Fruit fly (Drosophila melanogaster) whole organism, embryonic: ENCODE results near the gene Awh.

ENCODE experiments used
- Adf1 ChIP-seq: fragments of 200-800 bp; sonication (Bioruptor generic); IDR thresholded peaks from 2 replicates; pipeline ENCODE4 v1.3.6; 2022; ENCODE audit warnings: missing biosample characterization, missing genetic modification characterization
- Asciz ChIP-seq: fragments of 200-800 bp; sonication (Bioruptor generic); optimal IDR thresholded peaks from 2 replicates; lab custom pipeline; 2017; ENCODE audit warnings: missing biosample characterization, mild to moderate bottlenecking, missing genetic modification characterization, missing genetic modification reagents
- Atf6 ChIP-seq: fragments of 200-800 bp; sonication (Bioruptor generic); IDR thresholded peaks from 2 replicates; pipeline ENCODE4 v1.3.6; 2022; ENCODE audit warnings: missing biosample characterization, missing genetic modification characterization
- BEAF-32 ChIP-seq: fragments of 200-800 bp; sonication (Bioruptor generic); optimal IDR thresholded peaks from 3 replicates; lab custom pipeline; 2017; ENCODE audit warnings: missing biosample characterization, missing genetic modification characterization, mild to moderate bottlenecking, moderate library complexity, missing genetic modification reagents
- CG1024 ChIP-seq: fragments of 200-800 bp; sonication (Bioruptor generic); IDR thresholded peaks from 2 replicates; pipeline ENCODE4 v1.3.6; 2022; ENCODE audit warnings: missing biosample characterization, missing genetic modification characterization
- CG10462 ChIP-seq: fragments of 200-800 bp; sonication (Bioruptor generic); optimal IDR thresholded peaks from 2 replicates; lab custom pipeline; 2016; ENCODE audit warnings: missing biosample characterization, missing genetic modification characterization
- CG11695 ChIP-seq: fragments of 200-800 bp; sonication (Bioruptor generic); IDR thresholded peaks from 3 replicates; pipeline ENCODE4 v1.3.6; 2022; ENCODE audit warnings: missing biosample characterization, missing genetic modification characterization
- CG12744 ChIP-seq: fragments of 200-800 bp; sonication (Bioruptor generic); optimal IDR thresholded peaks from 2 replicates; lab custom pipeline; 2016; ENCODE audit warnings: missing biosample characterization, missing genetic modification characterization
- CG13894 ChIP-seq: fragments of 200-800 bp; sonication (Bioruptor generic); optimal IDR thresholded peaks from 3 replicates; lab custom pipeline; 2018; ENCODE audit warnings: missing biosample characterization, mild to moderate bottlenecking, missing genetic modification characterization, moderate library complexity
- CG14710 ChIP-seq: fragments of 200-800 bp; sonication (Bioruptor generic); optimal IDR thresholded peaks from 3 replicates; lab custom pipeline; 2019; ENCODE audit warnings: missing biosample characterization, mild to moderate bottlenecking, missing genetic modification characterization, moderate library complexity
- CG30020 ChIP-seq: fragments of 200-800 bp; optimal IDR thresholded peaks from 2 replicates; lab custom pipeline; 2019; ENCODE audit warnings: missing biosample characterization, mild to moderate bottlenecking, missing genetic modification characterization, moderate library complexity
- CG30431 ChIP-seq: fragments of 200-800 bp; sonication (Bioruptor generic); optimal IDR thresholded peaks from 2 replicates; lab custom pipeline; 2017; ENCODE audit warnings: missing biosample characterization, missing genetic modification characterization
- CG31441 ChIP-seq: fragments of 200-800 bp; sonication (Bioruptor generic); IDR thresholded peaks from 2 replicates; pipeline ENCODE4 v1.3.6; 2022; ENCODE audit warnings: missing biosample characterization, missing genetic modification characterization
- CG34376 ChIP-seq: fragments of 200-800 bp; sonication (Bioruptor generic); optimal IDR thresholded peaks from 2 replicates; lab custom pipeline; 2018; ENCODE audit warnings: missing biosample characterization, mild to moderate bottlenecking, missing genetic modification characterization
- CG3847 ChIP-seq: fragments of 200-800 bp; sonication (Bioruptor generic); IDR thresholded peaks from 2 replicates; pipeline ENCODE4 v1.3.6; 2022; ENCODE audit warnings: missing biosample characterization, missing genetic modification characterization
- CG4282 ChIP-seq: fragments of 200-800 bp; sonication (Bioruptor generic); optimal IDR thresholded peaks from 2 replicates; lab custom pipeline; 2016; ENCODE audit warnings: missing biosample characterization, missing genetic modification characterization
- CG4404 ChIP-seq: fragments of 200-800 bp; sonication (Bioruptor generic); IDR thresholded peaks from 2 replicates; pipeline ENCODE4 v1.3.6; 2022; ENCODE audit warnings: missing biosample characterization, missing genetic modification characterization
- CG7745 ChIP-seq: fragments of 200-800 bp; sonication (Bioruptor generic); optimal IDR thresholded peaks from 2 replicates; lab custom pipeline; 2018; ENCODE audit warnings: missing biosample characterization, mild to moderate bottlenecking, missing genetic modification characterization, moderate library complexity
- CG9932 ChIP-seq: fragments of 200-800 bp; sonication (Bioruptor generic); IDR thresholded peaks from 2 replicates; pipeline ENCODE4 v1.3.6; 2022; ENCODE audit warnings: missing biosample characterization, missing genetic modification characterization
- Camta ChIP-seq: fragments of 200-800 bp; sonication (Bioruptor generic); optimal IDR thresholded peaks from 2 replicates; lab custom pipeline; 2016; ENCODE audit warnings: missing biosample characterization, missing genetic modification characterization
- Dip2 ChIP-seq: fragments of 200-800 bp; sonication (Bioruptor generic); IDR thresholded peaks from 2 replicates; pipeline ENCODE4 v1.3.6; 2022; ENCODE audit warnings: missing biosample characterization, missing genetic modification characterization
- E2f1 ChIP-seq: fragments of 200-800 bp; sonication (Bioruptor generic); IDR thresholded peaks from 2 replicates; pipeline ENCODE4 v1.3.6; 2022; ENCODE audit warnings: missing biosample characterization, missing genetic modification characterization
- Ets97D ChIP-seq: fragments of 200-800 bp; sonication (Bioruptor generic); optimal IDR thresholded peaks from 3 replicates; lab custom pipeline; 2016; ENCODE audit warnings: missing biosample characterization, missing genetic modification characterization
- GATAe ChIP-seq: fragments of 200-800 bp; sonication (Bioruptor generic); conservative IDR thresholded peaks from 2 replicates; pipeline ENCODE4 v1.3.6; 2022; ENCODE audit warnings: missing biosample characterization, missing genetic modification characterization
- H15 ChIP-seq: fragments of 200-800 bp; sonication (Bioruptor generic); IDR thresholded peaks from 3 replicates; pipeline ENCODE4 v1.3.6; 2022; ENCODE audit warnings: missing biosample characterization, missing genetic modification characterization
- HLH4C ChIP-seq: fragments of 200-800 bp; sonication (Bioruptor generic); IDR thresholded peaks from 3 replicates; pipeline ENCODE4 v1.3.6; 2022; ENCODE audit warnings: missing biosample characterization, missing genetic modification characterization; ENCODE audit not compliant: partially characterized antibody
- MESR4 ChIP-seq: fragments of 200-800 bp; sonication (Bioruptor generic); optimal IDR thresholded peaks from 2 replicates; lab custom pipeline; 2018; ENCODE audit warnings: missing biosample characterization, mild to moderate bottlenecking, missing genetic modification characterization, moderate library complexity
- Mes4 ChIP-seq: fragments of 200-800 bp; sonication (Bioruptor generic); optimal IDR thresholded peaks from 2 replicates; lab custom pipeline; 2016; ENCODE audit warnings: missing biosample characterization, missing genetic modification characterization
- NC2α ChIP-seq: fragments of 200-800 bp; sonication (Bioruptor generic); optimal IDR thresholded peaks from 2 replicates; lab custom pipeline; 2016; ENCODE audit warnings: missing biosample characterization, missing genetic modification characterization
- NfI ChIP-seq: fragments of 200-800 bp; sonication (Bioruptor generic); optimal IDR thresholded peaks from 3 replicates; lab custom pipeline; 2018; ENCODE audit warnings: missing biosample characterization, mild to moderate bottlenecking, missing genetic modification characterization, moderate library complexity
- Oli ChIP-seq: fragments of 200-800 bp; sonication (Bioruptor generic); optimal IDR thresholded peaks from 2 replicates; lab custom pipeline; 2018; ENCODE audit warnings: missing biosample characterization, mild to moderate bottlenecking, missing genetic modification characterization, moderate library complexity
- PHDP ChIP-seq: fragments of 200-800 bp; sonication (Bioruptor generic); optimal IDR thresholded peaks from 3 replicates; lab custom pipeline; 2018; ENCODE audit warnings: missing biosample characterization, mild to moderate bottlenecking, missing genetic modification characterization, moderate library complexity
- Scr ChIP-seq: fragments of 200-800 bp; sonication (Bioruptor generic); IDR thresholded peaks from 2 replicates; pipeline ENCODE4 v1.3.6; 2022; ENCODE audit warnings: missing biosample characterization, missing genetic modification characterization; ENCODE audit not compliant: partially characterized antibody
- Stat92E ChIP-seq, 3 experiments: fragments of >200 bp in 2 of 3; fragments of 200-800 bp in 1 of 3; sonication (Bioruptor generic) in 1 of 3; optimal IDR thresholded peaks; 2 replicates each; lab custom pipeline; 2017 to 2019; ENCODE audit warnings: missing biosample characterization in 3 of 3, missing genetic modification characterization in 3 of 3, mild to moderate bottlenecking in 1 of 3, moderate library complexity in 1 of 3
- ash1 ChIP-seq: fragments of 200-800 bp; sonication (Bioruptor generic); optimal IDR thresholded peaks from 2 replicates; lab custom pipeline; 2018; ENCODE audit warnings: missing biosample characterization, mild to moderate bottlenecking, missing genetic modification characterization
- btn ChIP-seq: fragments of 200-800 bp; sonication (Bioruptor generic); optimal IDR thresholded peaks from 2 replicates; lab custom pipeline; 2016; ENCODE audit warnings: missing biosample characterization, missing genetic modification characterization
- chn ChIP-seq: fragments of 200-800 bp; sonication (Bioruptor generic); optimal IDR thresholded peaks from 2 replicates; lab custom pipeline; 2016; ENCODE audit warnings: missing biosample characterization, missing genetic modification characterization
- crol ChIP-seq: fragments of 200-800 bp; sonication (Bioruptor generic); IDR thresholded peaks from 2 replicates; pipeline ENCODE4 v1.3.6; 2022; ENCODE audit warnings: missing biosample characterization, missing genetic modification characterization
- dimm ChIP-seq: fragments of 200-800 bp; sonication (Bioruptor generic); IDR thresholded peaks from 2 replicates; pipeline ENCODE4 v1.3.6; 2022; ENCODE audit warnings: missing biosample characterization, missing genetic modification characterization
- dmrt99B ChIP-seq: fragments of 200-800 bp; sonication (Bioruptor generic); optimal IDR thresholded peaks from 2 replicates; lab custom pipeline; 2018; ENCODE audit warnings: missing biosample characterization, mild to moderate bottlenecking, missing genetic modification characterization, moderate library complexity
- her ChIP-seq: fragments of 200-800 bp; sonication (Bioruptor generic); optimal IDR thresholded peaks from 2 replicates; lab custom pipeline; 2016; ENCODE audit warnings: missing biosample characterization, missing genetic modification characterization
- kay ChIP-seq: fragments of 200-800 bp; sonication (Bioruptor generic); optimal IDR thresholded peaks from 2 replicates; lab custom pipeline; 2016; ENCODE audit warnings: missing biosample characterization, missing genetic modification characterization
- lov ChIP-seq, 2 experiments: fragments of 200-800 bp in 1 of 2; fragments of >200 bp in 1 of 2; sonication (Bioruptor generic) in 1 of 2; IDR thresholded peaks in 1 of 2; optimal IDR thresholded peaks in 1 of 2; 2 replicates in 1 of 2; 3 replicates in 1 of 2; pipeline versions ENCODE4 v1.3.6 to Lab custom; 2017 to 2022; ENCODE audit warnings: missing biosample characterization in 1 of 2, missing genetic modification characterization in 1 of 2
- pnt ChIP-seq: fragments of 200-800 bp; sonication (Bioruptor generic); optimal IDR thresholded peaks from 3 replicates; lab custom pipeline; 2016; ENCODE audit warnings: missing biosample characterization, missing genetic modification characterization
- ranshi ChIP-seq: fragments of 200-800 bp; sonication (Bioruptor generic); IDR thresholded peaks from 2 replicates; pipeline ENCODE4 v1.3.6; 2022; ENCODE audit warnings: missing biosample characterization, missing genetic modification characterization
- sqz ChIP-seq: fragments of 200-800 bp; sonication (Bioruptor generic); optimal IDR thresholded peaks from 3 replicates; lab custom pipeline; 2018; ENCODE audit warnings: missing biosample characterization, mild to moderate bottlenecking, missing genetic modification characterization
- stc ChIP-seq: fragments of 200-800 bp; sonication (Bioruptor generic); IDR thresholded peaks from 2 replicates; pipeline ENCODE4 v1.3.6; 2022; ENCODE audit warnings: missing biosample characterization, missing genetic modification characterization
- stwl ChIP-seq: fragments of 200-800 bp; sonication (Bioruptor generic); optimal IDR thresholded peaks from 3 replicates; lab custom pipeline; 2018; ENCODE audit warnings: missing biosample characterization, mild to moderate bottlenecking, missing genetic modification characterization, moderate library complexity
- trem ChIP-seq: fragments of 200-800 bp; optimal IDR thresholded peaks from 3 replicates; lab custom pipeline; 2019; ENCODE audit warnings: missing biosample characterization, mild to moderate bottlenecking, missing genetic modification characterization, moderate library complexity
- wdn ChIP-seq: fragments of 200-800 bp; sonication (Bioruptor generic); IDR thresholded peaks from 2 replicates; pipeline ENCODE4 v1.3.6; 2022; ENCODE audit warnings: missing biosample characterization, missing genetic modification characterization
- wek ChIP-seq: fragments of 200-800 bp; sonication (Bioruptor generic); optimal IDR thresholded peaks from 3 replicates; lab custom pipeline; 2018; ENCODE audit warnings: missing biosample characterization, mild to moderate bottlenecking, missing genetic modification characterization, moderate library complexity

Awh gene

DNA sequence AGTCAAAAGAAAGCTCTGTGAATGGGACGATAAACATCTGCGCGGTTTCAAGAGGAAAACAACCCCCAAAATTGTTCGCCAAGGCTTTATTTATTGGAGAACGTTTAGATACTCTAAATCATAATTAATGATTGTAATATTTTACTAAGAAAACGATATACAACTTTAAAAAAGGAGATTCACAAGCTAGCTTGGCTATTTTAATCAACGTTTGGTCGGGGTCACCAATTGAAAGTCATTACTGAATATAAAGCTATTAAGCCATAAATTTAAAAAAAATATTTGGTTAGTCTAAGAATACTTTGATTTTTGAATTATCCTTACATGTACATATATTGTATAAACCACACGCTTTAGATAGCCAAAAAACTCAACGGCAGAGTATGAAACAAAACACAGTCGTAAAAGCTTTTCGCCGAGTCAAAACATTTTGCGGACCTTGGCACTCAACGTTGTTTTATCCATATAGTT, 46.2 kb downstream of the Awh start, which contains the start of gene Fie (continued):
- TF ChIP-seq Stat92E (GFP tag; optimal IDR thresholded peaks at IDR 0.05; lab: Kevin White, UChicago) (no peak), stwl (tag; lab: Kevin White, UChicago) (no peak), Mes4 (GFP tag; lab: Kevin White, UChicago) (no peak), Adf1 (GFP tag; lab: Robert Waterston, UW) (0 out of 2 replicates have a peak, but pooled peaks have one; percentile 17), MESR4 (GFP tag; lab: Kevin White, UChicago) (no peak), E2f1 (GFP tag; lab: Robert Waterston, UW) (peak; percentile 43; the same call in 1 of the 2 replicates), ash1 (GFP tag; lab: Kevin White, UChicago) (no peak), Ets97D (GFP tag; lab: Kevin White, UChicago) (peak; percentile 32), GATAe (GFP tag; lab: Robert Waterston, UW) (no peak), btn (GFP tag; lab: Kevin White, UChicago) (no peak), NfI (GFP tag; lab: Kevin White, UChicago) (peak; percentile 68), CG30431 (GFP tag; lab: Kevin White, UChicago) (no peak), Camta (GFP tag; lab: Kevin White, UChicago) (no peak), BEAF-32 (no peak), Atf6 (peak; percentile 73), crol (GFP tag; lab: Robert Waterston, UW) (no peak), sqz (GFP tag; lab: Kevin White, UChicago) (peak; percentile 44), CG12744 (peak; percentile 72), trem (tag; lab: Kevin White, UChicago) (no peak), PHDP (tag; lab: Kevin White, UChicago) (peak; percentile 78), CG9932 (GFP tag; lab: Robert Waterston, UW) (peak; percentile 40; the same call in 1 of the 2 replicates), CG7745 (tag; lab: Kevin White, UChicago) (no peak), CG13894 (tag; lab: Kevin White, UChicago) (peak; percentile 48), CG11695 (GFP tag; lab: Robert Waterston, UW) (peak; percentile 55; the same call in 1 of the 3 replicates), dimm (GFP tag; lab: Robert Waterston, UW) (no peak), CG30020 (tag; lab: Kevin White, UChicago) (no peak), wek (GFP tag; lab: Kevin White, UChicago) (no peak), Scr (GFP tag; lab: Robert Waterston, UW) (no peak), CG4282 (no peak), wdn (GFP tag; lab: Robert Waterston, UW) (no peak), CG34376 (GFP tag; lab: Kevin White, UChicago) (peak; percentile 37), Oli (tag; lab: Kevin White, UChicago) (peak; percentile 80), HLH4C (GFP tag; lab: Robert Waterston, UW) (no peak), CG10462 (GFP tag; lab: Kevin White, UChicago) (no peak), stc (no peak; the same call in 1 of the 2 replicates), lov (optimal IDR thresholded peaks at IDR 0.05; lab: Kevin White, UChicago) (no peak), lov (GFP tag; IDR thresholded peaks at IDR 0.05; lab: Robert Waterston, UW) (no peak), chn (GFP tag; lab: Kevin White, UChicago) (peak; percentile 51), her (GFP tag; lab: Kevin White, UChicago) (no peak), H15 (GFP tag; lab: Robert Waterston, UW) (no peak), CG3847 (GFP tag; lab: Robert Waterston, UW) (no peak), NC2α (GFP tag; lab: Kevin White, UChicago) (no peak), ranshi (GFP tag; lab: Robert Waterston, UW) (no peak), Asciz (GFP tag; lab: Kevin White, UChicago) (peak; percentile 57), CG4404 (GFP tag; lab: Robert Waterston, UW) (no peak), CG1024 (no peak), CG14710 (peak; percentile 25), dmrt99B (tag; lab: Kevin White, UChicago) (peak; percentile 69), CG31441 (peak; percentile 68), kay (GFP tag; lab: Kevin White, UChicago) (no peak), Dip2 (GFP tag; lab: Robert Waterston, UW) (no peak), pnt (GFP tag; lab: Kevin White, UChicago) (no peak)
